Fruit fly (Drosophila melanogaster) whole organism, embryonic: ENCODE measurements around the gene Vha36-3.

Experiments
- BtbVII ChIP-seq: fragments of 200-800 bp; sonication (Bioruptor generic); optimal IDR thresholded peaks from 3 replicates; lab custom pipeline; 2017; ENCODE audit warnings: missing biosample characterization, mild to moderate bottlenecking, missing genetic modification characterization
- CG8478 ChIP-seq: fragments of >200 bp; optimal IDR thresholded peaks from 2 replicates; lab custom pipeline; 2018
- knrl ChIP-seq: fragments of 200-800 bp; sonication (Bioruptor generic); IDR thresholded peaks from 3 replicates; pipeline ENCODE4 v1.3.6; 2022; ENCODE audit warnings: missing biosample characterization, missing genetic modification characterization; ENCODE audit not compliant: partially characterized antibody

- TF ChIP-seq CG8478 (lab: Kevin White, UChicago) (no peak), knrl (no peak), BtbVII (GFP tag; lab: Kevin White, UChicago) (peak; percentile 40)
Observed at dm6 chrX:2608470-2609157, 28.3 kb upstream of the Vha36-3 start, which contains the start of gene Smyd3.
